Fruit fly (Drosophila melanogaster): ENCODE data around the gene RanBP3.

RanBP3 gene

dm6 chr3R:23781466-23781935 is 28.9 kb upstream of the RanBP3 start, which contains the start of the genes Nup98-96 and mbc (continued):
- peak; percentile 73 for TF ChIP-seq D (optimal IDR thresholded peaks at IDR 0.05)
- peak; percentile 61 for TF ChIP-seq D (GFP tag; optimal IDR thresholded peaks at IDR 0.05)
- TF ChIP-seq al (GFP tag; IDR thresholded peaks at IDR 0.05), result peak; percentile 76
- TF ChIP-seq CG4730 (GFP tag; IDR thresholded peaks at IDR 0.05), result peak; percentile 81
- peak; percentile 59 for TF ChIP-seq CG4282 (GFP tag; optimal IDR thresholded peaks at IDR 0.05)
- TF ChIP-seq Mad (GFP tag; optimal IDR thresholded peaks at IDR 0.05), result peak; percentile 86
- no peak for TF ChIP-seq Dip2 (GFP tag; IDR thresholded peaks at IDR 0.05)
- no peak for TF ChIP-seq CG8478 (optimal IDR thresholded peaks at IDR 0.05)
- TF ChIP-seq psq (GFP tag; optimal IDR thresholded peaks at IDR 0.05), result peak; percentile 50
- peak; percentile 72 for TF ChIP-seq MTF-1 (GFP tag; optimal IDR thresholded peaks at IDR 0.05; ENCODE audit: borderline replicate concordance)
- TF ChIP-seq Lhr (GFP tag; optimal IDR thresholded peaks at IDR 0.05), result peak; percentile 87
- peak; percentile 73 for TF ChIP-seq CG18764 (GFP tag; optimal IDR thresholded peaks at IDR 0.05)
- TF ChIP-seq esg (GFP tag; conservative IDR thresholded peaks at IDR 0.05), result peak; percentile 88
- no peak for TF ChIP-seq so (GFP tag; IDR thresholded peaks at IDR 0.05)
- TF ChIP-seq cato (GFP tag; optimal IDR thresholded peaks at IDR 0.05; ENCODE audit: borderline replicate concordance), result peak; percentile 69
- peak; percentile 84 for TF ChIP-seq CG8765 (GFP tag; IDR thresholded peaks at IDR 0.05)
- peak; percentile 54 for TF ChIP-seq Deaf1 (tag; optimal IDR thresholded peaks at IDR 0.05)
- TF ChIP-seq amos (GFP tag; IDR thresholded peaks at IDR 0.05; ENCODE audit: partially characterized antibody), result peak; percentile 39
- TF ChIP-seq Hr3 (GFP tag; optimal IDR thresholded peaks at IDR 0.05), result peak; percentile 90
- TF ChIP-seq CG15073 (GFP tag; optimal IDR thresholded peaks at IDR 0.05), result no peak
- no peak for TF ChIP-seq unc-4 (GFP tag; IDR thresholded peaks at IDR 0.05; ENCODE audit: partially characterized antibody)
- peak; percentile 97 for TF ChIP-seq Jarid2 (GFP tag; optimal IDR thresholded peaks at IDR 0.05)
- TF ChIP-seq br (optimal IDR thresholded peaks at IDR 0.05), result no peak
- TF ChIP-seq CG17802 (tag; optimal IDR thresholded peaks at IDR 0.05), result peak; percentile 87
- TF ChIP-seq CHES-1-like (GFP tag; optimal IDR thresholded peaks at IDR 0.05), result peak; percentile 94
- TF ChIP-seq CG14965 (GFP tag; optimal IDR thresholded peaks at IDR 0.05; ENCODE audit: borderline replicate concordance), result peak; percentile 47
- peak; percentile 61 for TF ChIP-seq wor (GFP tag; IDR thresholded peaks at IDR 0.05)
- peak; percentile 96 for TF ChIP-seq mam (GFP tag; optimal IDR thresholded peaks at IDR 0.05)
- TF ChIP-seq Sox100B (GFP tag; optimal IDR thresholded peaks at IDR 0.05), result peak; percentile 31
- TF ChIP-seq maf-S (GFP tag; optimal IDR thresholded peaks at IDR 0.05), result peak; percentile 90
- TF ChIP-seq CG5180 (GFP tag; optimal IDR thresholded peaks at IDR 0.05), result peak; percentile 58
- peak; percentile 30 for TF ChIP-seq org-1 (GFP tag; optimal IDR thresholded peaks at IDR 0.05)
- TF ChIP-seq Fer3 (tag; optimal IDR thresholded peaks at IDR 0.05), result peak; percentile 72
- peak; percentile 46; the same call in 1 of the 2 replicates for TF ChIP-seq ham (GFP tag; IDR thresholded peaks at IDR 0.05)
- TF ChIP-seq jigr1 (GFP tag; IDR thresholded peaks at IDR 0.05), result peak; percentile 62; the same call in 1 of the 3 replicates
- peak; percentile 83 for TF ChIP-seq CG1603 (tag; optimal IDR thresholded peaks at IDR 0.05)
- no peak for TF ChIP-seq CG17912 (GFP tag; optimal IDR thresholded peaks at IDR 0.05)
- peak in 2 of 3 experiments; percentile 84 to 96 for TF ChIP-seq lola (GFP tag; optimal IDR thresholded peaks at IDR 0.05)
- no peak for TF ChIP-seq inv (GFP tag; IDR thresholded peaks at IDR 0.05; ENCODE audit: partially characterized antibody)
- peak; percentile 97 for TF ChIP-seq zf30C (GFP tag; optimal IDR thresholded peaks at IDR 0.05)
- TF ChIP-seq Sin3A (optimal IDR thresholded peaks at IDR 0.05), result peak; percentile 100
- peak; percentile 89 for TF ChIP-seq CG12155 (GFP tag; optimal IDR thresholded peaks at IDR 0.05)
- TF ChIP-seq Ets97D (GFP tag; optimal IDR thresholded peaks at IDR 0.05), result peak; percentile 89
- TF ChIP-seq sc (optimal IDR thresholded peaks at IDR 0.05), result no peak
- TF ChIP-seq sc (GFP tag; optimal IDR thresholded peaks at IDR 0.05), result peak; percentile 63
- TF ChIP-seq CG18619 (GFP tag; optimal IDR thresholded peaks at IDR 0.05), result peak; percentile 81
- TF ChIP-seq CG6254 (GFP tag; optimal IDR thresholded peaks at IDR 0.05), result peak; percentile 16
- peak; percentile 94 for TF ChIP-seq jumu (GFP tag; optimal IDR thresholded peaks at IDR 0.05)
- no peak for TF ChIP-seq CG14860 (GFP tag; IDR thresholded peaks at IDR 0.05; ENCODE audit: partially characterized antibody)
- no peak; the same call in 1 of the 2 replicates for TF ChIP-seq sim (GFP tag; IDR thresholded peaks at IDR 0.05)
- peak; percentile 83 for TF ChIP-seq CG15601 (tag; optimal IDR thresholded peaks at IDR 0.05)
